Worm (Caenorhabditis elegans): Measurements from ENCODE around the gene C44F1.1.

Gene C44F1.1

DNA sequence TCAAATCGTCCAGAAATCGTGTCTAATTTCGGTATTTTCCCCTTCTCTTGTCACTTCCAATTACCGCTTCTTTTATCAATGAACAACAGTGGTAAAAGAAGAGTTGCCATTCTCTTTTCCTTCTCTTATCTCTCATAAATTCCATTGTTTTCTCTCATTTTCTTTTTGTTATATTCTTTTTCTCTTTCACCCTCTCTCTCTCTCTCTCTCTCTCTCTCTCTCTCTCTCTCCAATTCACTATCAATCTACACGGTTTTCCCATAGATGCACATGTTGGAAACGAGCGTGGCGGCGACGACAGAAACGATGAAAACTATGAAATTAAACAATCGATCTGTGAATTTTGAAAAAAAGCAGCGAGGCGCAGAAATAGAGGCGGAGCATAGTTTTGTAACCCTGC is 33.9 kb upstream of the C44F1.1 start (continued):
- no peak for TF ChIP-seq unc-86 (tag; optimal IDR thresholded peaks at IDR 0.05)
- TF ChIP-seq lin-39 (tag; optimal IDR thresholded peaks at IDR 0.05): no peak
- no peak for TF ChIP-seq ceh-90 (tag; optimal IDR thresholded peaks at IDR 0.05)
- TF ChIP-seq irx-1 (tag; optimal IDR thresholded peaks at IDR 0.05): no peak
- TF ChIP-seq lir-3 (tag; optimal IDR thresholded peaks at IDR 0.05; ENCODE audit: poor library complexity): no peak

DNA sequence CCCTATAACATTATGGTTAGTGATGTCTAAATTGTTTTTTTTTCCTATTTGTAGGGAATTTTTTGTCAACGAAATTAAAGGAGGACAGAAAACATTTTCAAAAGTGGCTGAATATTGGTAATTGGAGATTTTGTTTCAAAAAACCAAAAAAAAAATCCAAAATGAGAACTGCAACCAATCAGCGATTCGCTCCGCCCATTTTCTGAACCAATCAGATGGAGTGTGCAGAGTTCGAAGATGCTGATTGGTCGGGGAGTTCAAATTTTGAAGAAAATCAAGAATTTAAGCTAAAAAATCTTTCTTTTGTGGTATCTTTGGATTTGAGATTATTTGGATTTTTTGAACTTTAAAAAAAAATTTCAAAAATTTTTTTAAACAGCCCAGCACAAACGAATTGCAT is 33.1 kb upstream of the C44F1.1 start:
- TF ChIP-seq unc-30 (tag; optimal IDR thresholded peaks at IDR 0.05) (no peak), pqm-1 (tag; optimal IDR thresholded peaks at IDR 0.05) (no peak), lir-3 (tag; optimal IDR thresholded peaks at IDR 0.05; ENCODE audit: poor library complexity) (no peak), zag-1 (tag; optimal IDR thresholded peaks at IDR 0.05) (no peak), sptf-1 (tag; optimal IDR thresholded peaks at IDR 0.05) (no peak), alr-1 (tag; optimal IDR thresholded peaks at IDR 0.05; ENCODE audit: borderline replicate concordance) (no peak), tbx-2 (tag; optimal IDR thresholded peaks at IDR 0.05) (no peak), unc-86 (tag; optimal IDR thresholded peaks at IDR 0.05) (no peak), aly-2 (tag; optimal IDR thresholded peaks at IDR 0.05) (no peak), ces-1 (GFP tag; optimal IDR thresholded peaks at IDR 0.05) (no peak), nhr-20 (tag; optimal IDR thresholded peaks at IDR 0.05) (no peak), snpc-4 (tag; optimal IDR thresholded peaks at IDR 0.05) (no peak), skn-1 (tag; optimal IDR thresholded peaks at IDR 0.05) (no peak), elt-2 (tag; optimal IDR thresholded peaks at IDR 0.05) (no peak), nhr-90 (tag; optimal IDR thresholded peaks at IDR 0.05; ENCODE audit: poor library complexity) (no peak), ceh-8 (GFP tag; optimal IDR thresholded peaks at IDR 0.05) (no peak), sup-37 (GFP tag; optimal IDR thresholded peaks at IDR 0.05) (no peak)

DNA sequence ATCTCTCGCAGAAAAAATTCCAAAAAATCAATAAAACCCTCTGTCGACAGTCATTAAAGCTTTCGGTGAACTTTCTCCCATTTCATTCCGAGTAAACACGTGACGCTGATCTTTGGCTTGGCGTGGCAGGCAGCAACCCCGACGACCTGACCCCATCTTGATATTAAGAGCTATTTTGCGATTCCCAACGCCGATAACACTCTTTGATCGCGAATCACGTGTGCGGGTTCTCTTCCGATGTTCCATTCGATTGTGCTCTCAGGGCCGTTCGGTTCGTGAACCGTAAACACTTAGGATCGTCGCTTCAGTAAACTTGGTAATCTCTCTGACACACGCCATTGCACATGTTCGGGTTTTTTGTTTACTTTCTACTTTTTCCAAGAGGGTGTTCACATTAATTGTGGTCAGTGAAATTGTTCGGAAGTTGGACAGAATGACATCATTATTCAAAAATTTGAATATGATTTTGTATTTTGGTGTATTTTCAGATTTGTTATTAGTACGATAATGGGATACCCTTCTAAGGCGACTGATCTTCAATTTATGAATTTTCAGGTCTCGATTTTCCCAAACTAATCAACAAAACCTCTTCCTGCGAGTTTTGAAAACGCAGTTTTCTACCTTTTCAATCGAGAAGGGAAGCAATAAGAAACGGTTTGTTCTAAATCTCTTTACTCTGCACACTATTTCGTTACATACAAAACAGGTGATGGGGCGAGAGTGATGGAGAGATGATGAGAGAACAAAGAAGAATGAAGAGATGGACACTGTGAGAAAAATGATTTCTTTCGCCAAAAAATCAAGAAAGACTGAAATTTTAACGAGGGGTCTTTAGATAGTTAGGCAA is 32.0 kb upstream of the C44F1.1 start:
- TF ChIP-seq efl-1 (optimal IDR thresholded peaks at IDR 0.05): peak in 1 of 2 experiments; percentile 11
- TF ChIP-seq efl-1 (GFP tag; optimal IDR thresholded peaks at IDR 0.05 in 1 of 2): peak in 1 of 2 experiments; percentile 80
- peak; percentile 53 for TF ChIP-seq nhr-20 (tag; optimal IDR thresholded peaks at IDR 0.05)
- no peak for TF ChIP-seq fkh-4 (tag; optimal IDR thresholded peaks at IDR 0.05; ENCODE audit: borderline replicate concordance)
- no peak for TF ChIP-seq isw-1 (GFP tag; IDR thresholded peaks at IDR 0.05)
- no peak for TF ChIP-seq nhr-76 (tag; optimal IDR thresholded peaks at IDR 0.05)
- TF ChIP-seq nhr-11 (tag; optimal IDR thresholded peaks at IDR 0.05): no peak
- peak; percentile 70 for TF ChIP-seq lin-14 (GFP tag; optimal IDR thresholded peaks at IDR 0.05)
- no peak for TF ChIP-seq ceh-88 (GFP tag; IDR thresholded peaks at IDR 0.05)
- no peak for TF ChIP-seq nhr-28 (tag; optimal IDR thresholded peaks at IDR 0.05)
- peak; percentile 60 for TF ChIP-seq nhr-71 (tag; optimal IDR thresholded peaks at IDR 0.05)
- no peak for TF ChIP-seq zip-4 (GFP tag; optimal IDR thresholded peaks at IDR 0.05)
- TF ChIP-seq mep-1 (tag; optimal IDR thresholded peaks at IDR 0.05): peak; percentile 48
- TF ChIP-seq nhr-12 (tag; optimal IDR thresholded peaks at IDR 0.05): no peak
- TF ChIP-seq ceh-82 (tag; optimal IDR thresholded peaks at IDR 0.05): no peak
- TF ChIP-seq ces-1 (GFP tag; optimal IDR thresholded peaks at IDR 0.05): no peak
- TF ChIP-seq F16B12.6 (tag; optimal IDR thresholded peaks at IDR 0.05): no peak
- no peak for TF ChIP-seq ceh-63 (GFP tag; optimal IDR thresholded peaks at IDR 0.05)
- peak in 2 of 6 experiments; percentile 1 to 20 for TF ChIP-seq elt-3 (tag; optimal IDR thresholded peaks at IDR 0.05)
- TF ChIP-seq ets-5 (GFP tag; IDR thresholded peaks at IDR 0.05): no peak
- TF ChIP-seq nhr-77 (tag; optimal IDR thresholded peaks at IDR 0.05): no peak
- peak; percentile 21 for TF ChIP-seq C16A3.4 (tag; optimal IDR thresholded peaks at IDR 0.05)
- TF ChIP-seq ztf-11 (tag; optimal IDR thresholded peaks at IDR 0.05): no peak
- no peak for TF ChIP-seq sox-4 (tag; optimal IDR thresholded peaks at IDR 0.05)
- peak in 1 of 2 experiments; percentile 38 for TF ChIP-seq lin-35 (GFP tag; optimal IDR thresholded peaks at IDR 0.05)
- no peak for TF ChIP-seq hpl-2 (GFP tag; optimal IDR thresholded peaks at IDR 0.05)
- TF ChIP-seq lin-13 (GFP tag; optimal IDR thresholded peaks at IDR 0.05): no peak
- no peak for TF ChIP-seq ama-1 (optimal IDR thresholded peaks at IDR 0.05)
- TF ChIP-seq nhr-237 (tag; optimal IDR thresholded peaks at IDR 0.05): no peak
- no peak for TF ChIP-seq C04F5.9 (tag; optimal IDR thresholded peaks at IDR 0.05)
- TF ChIP-seq hlh-17 (GFP tag; optimal IDR thresholded peaks at IDR 0.05; ENCODE audit: borderline replicate concordance): no peak
- TF ChIP-seq grh-1 (GFP tag; IDR thresholded peaks at IDR 0.05): peak; percentile 24; the same call in 1 of the 2 replicates

Data from whole organism, L1 larva.